Fruit fly (Drosophila melanogaster) whole organism, larva: Measurements from ENCODE around the gene Uba2.

Experiments used
- noc ChIP-seq: fragments of 200-800 bp; sonication (Bioruptor generic); optimal IDR thresholded peaks from 3 replicates; lab custom pipeline; 2019; ENCODE audit warnings: missing biosample characterization, mild to moderate bottlenecking, missing genetic modification characterization, moderate library complexity

Gene Uba2

dm6 chr3L:8127712-8128210 lies at the start of gene Uba2, which contains the start of gene Cds:
TSS of gene Uba2 (minus strand) at chr3L:8127818.
TSS of gene Cds (plus strand) at chr3L:8127762.
- peak; percentile 93 for TF ChIP-seq noc (tag; lab: Kevin White, UChicago)

DNA sequence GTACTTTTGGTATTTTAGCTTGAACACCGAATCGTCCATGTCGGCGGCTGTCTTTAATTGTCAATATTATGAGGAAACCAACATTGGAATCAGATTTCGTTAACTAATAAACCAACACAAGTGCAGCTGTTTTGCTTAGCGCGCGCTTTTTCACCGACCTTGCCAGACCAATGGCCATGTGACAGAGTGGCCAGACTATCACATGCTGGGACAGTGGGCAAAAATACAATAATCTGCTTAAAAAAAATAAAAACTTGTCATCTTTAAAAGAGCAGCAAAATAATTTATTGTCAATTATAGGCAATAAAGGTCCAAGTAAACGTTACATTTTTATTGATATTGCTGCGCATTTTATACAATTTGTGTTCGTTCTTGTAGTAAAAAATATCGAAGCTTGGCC lies 48.2 kb upstream of the Uba2 start, which contains the start of gene RecQ4:
Gene RecQ4 (minus strand): TSS at position 161 of the 400 bp plus-strand sequence.
- TF ChIP-seq noc (tag; lab: Kevin White, UChicago), result no peak

- TF ChIP-seq noc (tag; lab: Kevin White, UChicago), result no peak
Observed at dm6 chr3L:8165436-8165835, 37.8 kb upstream of the Uba2 start, which contains the start of gene CG13675. TSS of gene CG13675 (minus strand) at chr3L:8165518.

dm6 chr3L:8159724-8160422 lies 32.3 kb upstream of the Uba2 start, which contains the start of gene CG43886:
TSS of gene CG43886 (minus strand) at chr3L:8159774.
- TF ChIP-seq noc (tag; lab: Kevin White, UChicago), result no peak

dm6 chr3L:8158715-8159380 lies 31.2 kb upstream of the Uba2 start, which contains the start of gene CG42445:
TSS of gene CG42445 (minus strand) at chr3L:8158900.
- TF ChIP-seq noc (tag; lab: Kevin White, UChicago), result no peak

dm6 chr3L:8157079-8157478 lies 29.5 kb upstream of the Uba2 start:
- no peak for TF ChIP-seq noc (tag; lab: Kevin White, UChicago)

DNA sequence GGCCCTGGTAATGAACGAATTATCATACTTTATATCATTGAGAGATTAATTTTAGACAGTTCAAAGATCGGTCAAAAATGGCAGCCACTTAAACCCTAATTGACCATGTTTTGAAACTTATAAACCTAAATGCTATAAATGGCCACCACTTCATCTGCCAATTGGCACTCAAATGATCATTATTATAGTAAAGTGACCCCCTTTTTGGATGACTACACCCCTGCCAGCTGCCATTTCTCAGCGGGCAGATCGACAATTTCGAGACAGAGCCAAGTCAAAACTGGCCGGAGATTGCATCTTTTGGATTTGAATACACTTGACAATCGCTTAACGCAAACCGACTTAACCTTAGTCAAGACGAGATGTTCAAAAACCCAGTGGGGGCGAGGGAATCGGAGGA lies 28.6 kb upstream of the Uba2 start:
- TF ChIP-seq noc (tag; lab: Kevin White, UChicago), result no peak

dm6 chr3L:8155324-8155723 lies 27.7 kb upstream of the Uba2 start:
- TF ChIP-seq noc (tag; lab: Kevin White, UChicago), result no peak

DNA sequence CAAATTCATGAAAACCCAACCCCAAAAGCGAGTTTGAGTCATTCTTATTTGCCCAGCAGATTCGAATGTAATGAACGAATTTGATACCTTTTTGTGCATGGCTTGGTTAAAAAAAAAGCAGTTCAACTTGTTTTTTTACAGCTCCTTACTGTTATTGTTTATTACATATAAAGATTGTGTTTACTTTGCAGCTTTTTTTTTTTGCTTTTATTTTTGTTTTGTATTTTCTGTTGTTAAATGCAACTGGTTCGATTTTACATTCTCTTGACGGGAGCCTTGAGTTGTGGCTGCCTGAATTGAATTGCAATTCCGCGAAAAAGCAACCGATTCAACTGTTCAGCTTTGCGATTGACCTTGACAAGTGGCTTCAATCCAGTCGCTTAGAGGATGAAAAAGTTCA lies 26.9 kb upstream of the Uba2 start:
- TF ChIP-seq noc (tag; lab: Kevin White, UChicago), result no peak

DNA sequence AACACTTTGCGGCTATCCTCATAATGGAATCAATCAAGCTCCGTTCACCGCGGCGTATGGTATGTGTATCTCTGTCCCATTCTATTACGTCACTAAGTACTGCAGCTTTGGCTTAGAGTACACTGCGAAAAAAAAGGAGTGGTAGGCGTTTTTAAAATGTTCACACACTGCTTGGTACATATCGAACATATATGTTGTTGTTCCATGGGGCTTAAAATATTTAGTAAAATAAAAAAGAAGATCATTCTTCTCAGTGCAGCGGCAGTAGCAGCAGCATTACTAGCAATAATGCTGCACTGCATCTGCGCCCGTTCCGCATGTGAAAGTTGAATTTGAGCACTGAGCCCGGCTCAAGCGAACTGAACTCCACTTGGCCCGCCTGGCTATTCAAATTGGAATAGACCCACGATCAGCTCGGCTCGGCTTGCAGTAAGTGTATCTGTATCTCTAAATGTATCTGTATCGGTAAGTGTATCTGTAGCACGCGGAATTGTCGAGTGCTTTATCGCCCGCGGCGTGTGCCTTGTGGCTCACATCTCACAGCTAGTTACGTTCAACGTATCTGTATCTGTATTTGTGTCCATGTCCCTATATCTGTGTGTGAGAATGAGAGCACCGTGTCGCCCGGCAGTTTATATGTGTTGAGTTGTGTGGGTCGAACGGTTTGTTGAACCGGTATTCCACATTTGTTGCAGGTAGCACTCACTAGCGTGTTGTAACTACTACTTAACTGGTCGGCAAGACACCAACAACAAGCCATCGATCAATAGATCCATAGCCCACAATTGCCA lies 25.8 kb upstream of the Uba2 start:
- no peak for TF ChIP-seq noc (tag; lab: Kevin White, UChicago)

dm6 chr3L:8151727-8152199 lies 24.1 kb upstream of the Uba2 start, which contains the start of gene CG13676:
TSS of gene CG13676 (minus strand) at chr3L:8151813.
- TF ChIP-seq noc (tag; lab: Kevin White, UChicago), result peak; percentile 3

DNA sequence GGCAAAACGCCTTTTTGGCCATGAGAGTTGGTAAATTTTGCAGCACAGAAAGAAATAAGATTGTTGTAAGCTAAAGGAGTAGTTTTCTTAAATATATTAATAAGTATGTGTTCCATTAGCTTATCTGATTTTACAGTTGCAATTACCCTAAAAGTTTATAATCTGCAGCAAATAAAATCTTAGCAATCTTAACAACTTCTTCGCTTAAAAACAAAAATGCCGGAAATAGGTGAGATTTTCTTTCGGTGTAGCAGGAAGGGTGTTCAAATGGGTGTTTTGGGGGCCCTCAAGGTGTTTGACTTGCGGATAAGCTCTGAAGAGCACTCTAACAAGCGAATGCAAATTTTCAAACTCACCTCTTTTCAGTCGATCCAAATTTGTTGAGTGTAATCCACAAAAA lies 23.2 kb upstream of the Uba2 start:
- no peak for TF ChIP-seq noc (tag; lab: Kevin White, UChicago)

- no peak for TF ChIP-seq noc (tag; lab: Kevin White, UChicago)
Observed at dm6 chr3L:8150284-8150683, 22.7 kb upstream of the Uba2 start.

dm6 chr3L:8137448-8137906 lies 9.9 kb upstream of the Uba2 start, which contains the start of the genes Setx and mus301:
TSS of gene Setx (minus strand) at chr3L:8137498.
TSS of gene mus301 (plus strand) at chr3L:8137808.
- no peak for TF ChIP-seq noc (tag; lab: Kevin White, UChicago)

dm6 chr3L:8128396-8129050 lies 905 bp upstream of the Uba2 start:
- TF ChIP-seq noc (tag; lab: Kevin White, UChicago), result peak; percentile 60
